Worm (Caenorhabditis elegans) whole organism, L1 larva: ENCODE data around the gene F55C10.5.

ENCODE experiments used
- C04F5.9 ChIP-seq: sonication (generic microtip); optimal IDR thresholded peaks from 2 replicates; lab custom pipeline; 2016; ENCODE audit warnings: missing genetic modification characterization, missing compliant biosample characterization
- aha-1 ChIP-seq: fragments of 150-350 bp; optimal IDR thresholded peaks from 2 replicates; lab custom pipeline; 2014; ENCODE audit warnings: missing biosample characterization, missing genetic modification characterization
- ceh-82 ChIP-seq, 3 experiments: fragments of 150-350 bp in 1 of 3; sonication (generic microtip) in 2 of 3; optimal IDR thresholded peaks; 2 replicates each; lab custom pipeline; 2014 to 2017; ENCODE audit warnings: missing biosample characterization in 3 of 3, missing genetic modification characterization in 3 of 3
- ceh-90 ChIP-seq: sonication (generic microtip); optimal IDR thresholded peaks from 2 replicates; lab custom pipeline; 2016; ENCODE audit warnings: missing genetic modification characterization, missing compliant biosample characterization
- ces-1 ChIP-seq: fragments of 150-350 bp; optimal IDR thresholded peaks from 2 replicates; lab custom pipeline; 2014; ENCODE audit warnings: missing biosample characterization, missing genetic modification reagents, missing genetic modification characterization
- dpl-1 ChIP-seq, 3 experiments: fragments of 150-350 bp in 2 of 3; sonication (generic microtip) in 1 of 3; optimal IDR thresholded peaks; 2 replicates each; lab custom pipeline; 2014 to 2017; ENCODE audit warnings: missing biosample characterization in 3 of 3, missing genetic modification characterization in 3 of 3, missing genetic modification reagents in 3 of 3
- efl-1 ChIP-seq, 4 experiments: fragments of 150-350 bp; optimal IDR thresholded peaks in 3 of 4; peaks in 1 of 4; 1 replicate in 1 of 4; 2 replicates in 3 of 4; lab custom pipeline; 2014; ENCODE audit warnings: missing biosample characterization in 2 of 4, missing genetic modification characterization in 2 of 4, missing genetic modification reagents in 2 of 4
- elt-2 ChIP-seq: sonication (generic microtip); optimal IDR thresholded peaks from 2 replicates; lab custom pipeline; 2016; ENCODE audit warnings: missing genetic modification characterization, mild to moderate bottlenecking, inconsistent platforms, missing compliant biosample characterization, missing genetic modification reagents
- elt-3 ChIP-seq, 6 experiments: fragments of 150-350 bp in 1 of 6; sonication (generic microtip); optimal IDR thresholded peaks; 2 replicates each; lab custom pipeline; 2017 to 2018; ENCODE audit warnings: missing biosample characterization in 6 of 6, missing genetic modification characterization in 6 of 6, inconsistent platforms in 1 of 6
- ets-5 ChIP-seq: fragments of 200-800 bp; sonication (Bioruptor generic); IDR thresholded peaks from 2 replicates; pipeline ENCODE4 v1.3.6; 2022; ENCODE audit warnings: missing genetic modification characterization, missing compliant biosample characterization
- grh-1 ChIP-seq: fragments of 200-800 bp; sonication (Bioruptor generic); IDR thresholded peaks from 2 replicates; pipeline ENCODE4 v1.3.6; 2022; ENCODE audit warnings: missing genetic modification reagents, missing genetic modification characterization, missing compliant biosample characterization
- hlh-17 ChIP-seq: fragments of 200-800 bp; sonication (Bioruptor generic); optimal IDR thresholded peaks from 2 replicates; lab custom pipeline; 2018; ENCODE audit warnings: missing genetic modification characterization, mild to moderate bottlenecking, missing compliant biosample characterization, moderate library complexity, borderline replicate concordance
- hpl-2 ChIP-seq: fragments of 150-350 bp; optimal IDR thresholded peaks from 2 replicates; lab custom pipeline; 2014; ENCODE audit warnings: missing biosample characterization, missing genetic modification reagents, missing genetic modification characterization
- isw-1 ChIP-seq: fragments of 200-800 bp; sonication (Bioruptor generic); IDR thresholded peaks from 2 replicates; pipeline ENCODE4 v1.3.6; 2022; ENCODE audit warnings: missing genetic modification characterization, missing compliant biosample characterization
- jun-1 ChIP-seq: fragments of 150-350 bp; optimal IDR thresholded peaks from 2 replicates; lab custom pipeline; 2014; ENCODE audit warnings: missing biosample characterization, missing genetic modification reagents, missing genetic modification characterization
- lin-14 ChIP-seq: fragments of 200-800 bp; sonication (Bioruptor generic); optimal IDR thresholded peaks from 2 replicates; lab custom pipeline; 2018; ENCODE audit warnings: mild to moderate bottlenecking, missing genetic modification characterization, moderate library complexity, missing compliant biosample characterization
- lin-15B ChIP-seq: fragments of 150-350 bp; sonication (generic microtip); optimal IDR thresholded peaks from 3 replicates; lab custom pipeline; 2014; ENCODE audit warnings: missing biosample characterization, missing genetic modification characterization
- lin-35 ChIP-seq, 2 experiments: fragments of 150-350 bp; optimal IDR thresholded peaks; 2 replicates each; lab custom pipeline; 2014; ENCODE audit warnings: missing biosample characterization in 2 of 2, missing genetic modification characterization in 2 of 2, missing genetic modification reagents in 2 of 2
- lin-39 ChIP-seq: fragments of 150-350 bp; optimal IDR thresholded peaks from 2 replicates; lab custom pipeline; 2014; ENCODE audit warnings: missing biosample characterization, missing genetic modification reagents, missing genetic modification characterization
- lir-3 ChIP-seq: sonication (generic microtip); optimal IDR thresholded peaks from 2 replicates; lab custom pipeline; 2016; ENCODE audit warnings: mild to moderate bottlenecking, missing genetic modification characterization, moderate library complexity, missing compliant biosample characterization; ENCODE audit not compliant: poor library complexity
- mab-9 ChIP-seq: fragments of 200-800 bp; sonication (Bioruptor generic); IDR thresholded peaks from 2 replicates; pipeline ENCODE4 v1.3.6; 2022; ENCODE audit warnings: missing genetic modification reagents, missing genetic modification characterization, missing compliant biosample characterization
- mef-2 ChIP-seq: fragments of 150-350 bp; optimal IDR thresholded peaks from 2 replicates; lab custom pipeline; 2014; ENCODE audit warnings: missing biosample characterization, missing genetic modification characterization
- mep-1 ChIP-seq: fragments of 150-350 bp; optimal IDR thresholded peaks from 2 replicates; lab custom pipeline; 2014; ENCODE audit warnings: missing biosample characterization, missing genetic modification characterization
- nhr-12 ChIP-seq: sonication (generic microtip); optimal IDR thresholded peaks from 2 replicates; lab custom pipeline; 2017; ENCODE audit warnings: missing biosample characterization, missing genetic modification characterization
- nhr-20 ChIP-seq: sonication (generic microtip); optimal IDR thresholded peaks from 2 replicates; lab custom pipeline; 2016; ENCODE audit warnings: mild to moderate bottlenecking, missing genetic modification characterization, missing compliant biosample characterization
- nhr-237 ChIP-seq: fragments of 150-350 bp; optimal IDR thresholded peaks from 2 replicates; lab custom pipeline; 2014; ENCODE audit warnings: missing biosample characterization, missing genetic modification characterization
- nhr-71 ChIP-seq: sonication (generic microtip); optimal IDR thresholded peaks from 2 replicates; lab custom pipeline; 2016; ENCODE audit warnings: mild to moderate bottlenecking, missing genetic modification characterization, moderate library complexity, missing compliant biosample characterization
- nhr-76 ChIP-seq: sonication (generic microtip); optimal IDR thresholded peaks from 2 replicates; lab custom pipeline; 2017; ENCODE audit warnings: missing biosample characterization, missing genetic modification characterization
- nhr-77 ChIP-seq: fragments of 150-350 bp; optimal IDR thresholded peaks from 2 replicates; lab custom pipeline; 2014; ENCODE audit warnings: missing biosample characterization, missing genetic modification characterization
- nhr-84 ChIP-seq: sonication (generic microtip); optimal IDR thresholded peaks from 2 replicates; lab custom pipeline; 2017; ENCODE audit warnings: missing biosample characterization, missing genetic modification characterization
- nhr-85 ChIP-seq: sonication (generic microtip); peaks from one replicate; lab custom pipeline; 2016; ENCODE audit warnings: missing genetic modification characterization, inconsistent platforms, missing compliant biosample characterization
- nhr-90 ChIP-seq: sonication (generic microtip); optimal IDR thresholded peaks from 2 replicates; lab custom pipeline; 2016; ENCODE audit warnings: mild to moderate bottlenecking, missing genetic modification characterization, missing compliant biosample characterization; ENCODE audit not compliant: poor library complexity
- pag-3 ChIP-seq: sonication (generic microtip); optimal IDR thresholded peaks from 2 replicates; lab custom pipeline; 2017; ENCODE audit warnings: missing genetic modification characterization, mild to moderate bottlenecking, missing compliant biosample characterization, antibody characterized with exemption, borderline replicate concordance; ENCODE audit not compliant: insufficient read depth
- pax-3 ChIP-seq: fragments of 200-800 bp; sonication (Bioruptor generic); optimal IDR thresholded peaks from 2 replicates; lab custom pipeline; 2018; ENCODE audit warnings: mild to moderate bottlenecking, missing genetic modification characterization, moderate library complexity, missing compliant biosample characterization
- snpc-4 ChIP-seq: fragments of 150-350 bp; optimal IDR thresholded peaks from 2 replicates; lab custom pipeline; 2014; ENCODE audit warnings: missing biosample characterization, missing genetic modification characterization
- snu-23 ChIP-seq: sonication (generic microtip); optimal IDR thresholded peaks from 2 replicates; lab custom pipeline; 2016; ENCODE audit warnings: missing genetic modification characterization, missing compliant biosample characterization
- sox-4 ChIP-seq: sonication (generic microtip); optimal IDR thresholded peaks from 2 replicates; lab custom pipeline; 2016; ENCODE audit warnings: missing genetic modification characterization, missing compliant biosample characterization
- sptf-1 ChIP-seq: fragments of 150-350 bp; optimal IDR thresholded peaks from 2 replicates; lab custom pipeline; 2014; ENCODE audit warnings: missing biosample characterization, missing genetic modification characterization
- tbx-2 ChIP-seq: sonication (generic microtip); optimal IDR thresholded peaks from 2 replicates; lab custom pipeline; 2016; ENCODE audit warnings: missing genetic modification characterization, missing compliant biosample characterization
- unc-86 ChIP-seq: sonication (generic microtip); optimal IDR thresholded peaks from 2 replicates; lab custom pipeline; 2016; ENCODE audit warnings: missing genetic modification characterization, missing compliant biosample characterization
- unc-98 ChIP-seq: fragments of 200-800 bp; sonication (Bioruptor generic); IDR thresholded peaks from 2 replicates; pipeline ENCODE4 v1.3.6; 2022; ENCODE audit warnings: missing genetic modification characterization, missing compliant biosample characterization
- vab-15 ChIP-seq: sonication (generic microtip); optimal IDR thresholded peaks from 2 replicates; lab custom pipeline; 2017; ENCODE audit warnings: missing genotype, mild to moderate bottlenecking, missing genetic modification characterization, missing compliant biosample characterization
- xbp-1 ChIP-seq: sonication (generic microtip); optimal IDR thresholded peaks from 2 replicates; lab custom pipeline; 2016; ENCODE audit warnings: missing genetic modification characterization, missing compliant biosample characterization

The F55C10.5 gene

DNA sequence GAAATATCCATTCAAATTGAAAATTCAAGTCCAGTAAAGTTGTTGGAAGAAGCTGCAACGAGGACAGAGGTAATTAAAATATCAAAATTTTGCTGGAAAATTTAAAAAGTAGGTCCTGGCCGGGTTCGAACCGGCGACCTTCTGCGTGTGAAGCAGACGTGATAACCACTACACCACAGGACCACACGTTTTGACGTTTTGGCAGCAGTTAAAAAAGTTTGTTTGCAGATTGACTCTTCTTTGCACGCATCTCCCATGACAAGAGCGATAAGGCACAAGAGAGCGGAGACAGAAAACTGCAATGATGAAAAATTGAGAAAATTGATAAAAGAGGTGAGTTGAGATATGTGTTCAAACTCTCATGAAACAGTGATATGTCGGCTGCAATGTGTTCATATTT lies 29.2 kb downstream of the F55C10.5 start (continued):
- TF ChIP-seq lin-39 (tag; lab: Kevin White, UChicago) (no peak), nhr-84 (tag; lab: Kevin White, UChicago) (no peak), lin-14 (peak; percentile 68), nhr-237 (no peak), ces-1 (GFP tag; lab: Kevin White, UChicago) (no peak), snpc-4 (tag; lab: Kevin White, UChicago) (peak; percentile 32), nhr-76 (tag; lab: Kevin White, UChicago) (no peak), mep-1 (peak; percentile 35), mef-2 (no peak), nhr-20 (tag; lab: Kevin White, UChicago) (peak; percentile 72), lin-15B (tag; lab: Kevin White, UChicago) (no peak), nhr-77 (peak; percentile 51), sptf-1 (tag; lab: Kevin White, UChicago) (no peak), snu-23 (GFP tag; lab: Kevin White, UChicago) (peak; percentile 74), ceh-90 (tag; lab: Kevin White, UChicago) (no peak), xbp-1 (tag; lab: Kevin White, UChicago) (peak; percentile 6), mab-9 (GFP tag; lab: Robert Waterston, UW) (no peak), sox-4 (tag; lab: Kevin White, UChicago) (no peak), unc-98 (peak; percentile 43), grh-1 (no peak), elt-2 (peak; percentile 72), aha-1 (tag; lab: Kevin White, UChicago) (no peak), nhr-71 (tag; lab: Kevin White, UChicago) (peak; percentile 71), dpl-1 (GFP tag; optimal IDR thresholded peaks at IDR 0.05; lab: Kevin White, UChicago) (peak; percentile 16 to 31 (median 20)), hlh-17 (GFP tag; lab: Kevin White, UChicago) (no peak), pax-3 (tag; lab: Kevin White, UChicago) (no peak), ets-5 (GFP tag; lab: Robert Waterston, UW) (no peak), hpl-2 (GFP tag; lab: Kevin White, UChicago) (no peak), unc-86 (no peak), pag-3 (no peak), lin-35 (GFP tag; optimal IDR thresholded peaks at IDR 0.05; lab: Kevin White, UChicago) (peak in 1 of 2 experiments; percentile 81), vab-15 (tag; lab: Kevin White, UChicago) (no peak), C04F5.9 (no peak), elt-3 (tag; optimal IDR thresholded peaks at IDR 0.05; lab: Kevin White, UChicago) (peak in 2 of 6 experiments; percentile 19 to 23), jun-1 (no peak), ceh-82 (tag; optimal IDR thresholded peaks at IDR 0.05; lab: Kevin White, UChicago) (peak in 1 of 3 experiments; percentile 3)

DNA sequence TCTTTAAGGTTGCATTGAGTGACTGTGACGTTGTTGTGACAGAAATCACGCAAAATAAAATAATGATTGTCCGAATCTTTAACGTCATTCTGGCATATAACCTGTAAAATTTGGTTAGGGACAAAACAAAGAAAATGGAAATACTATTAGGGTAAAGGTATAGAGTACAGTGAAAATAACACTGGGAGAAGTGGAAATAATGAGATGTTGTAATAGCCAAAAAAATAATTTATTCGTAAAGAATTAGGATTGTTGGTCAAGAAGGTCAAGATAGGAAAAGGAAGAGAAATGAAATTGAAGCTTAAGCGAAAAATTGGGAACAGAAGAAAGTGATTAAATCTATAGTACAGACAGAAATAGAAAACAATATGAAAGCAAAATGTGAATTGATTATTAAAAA lies 32.2 kb downstream of the F55C10.5 start, which contains the start of gene deg-3:
TSS of gene deg-3 (minus strand) at position 101 of the 400 bp plus-strand sequence.
- no peak for TF ChIP-seq efl-1 (optimal IDR thresholded peaks at IDR 0.05; lab: Kevin White, UChicago)
- peak in 1 of 2 experiments; percentile 34 for TF ChIP-seq efl-1 (GFP tag; optimal IDR thresholded peaks at IDR 0.05 in 1 of 2; lab: Kevin White, UChicago)
- no peak for TF ChIP-seq lir-3 (tag; lab: Kevin White, UChicago)
- no peak for TF ChIP-seq nhr-12
- no peak for TF ChIP-seq nhr-76 (tag; lab: Kevin White, UChicago)
- TF ChIP-seq sox-4 (tag; lab: Kevin White, UChicago) = no peak
- no peak for TF ChIP-seq isw-1
- TF ChIP-seq, all 84 proteins: peak for 1

DNA sequence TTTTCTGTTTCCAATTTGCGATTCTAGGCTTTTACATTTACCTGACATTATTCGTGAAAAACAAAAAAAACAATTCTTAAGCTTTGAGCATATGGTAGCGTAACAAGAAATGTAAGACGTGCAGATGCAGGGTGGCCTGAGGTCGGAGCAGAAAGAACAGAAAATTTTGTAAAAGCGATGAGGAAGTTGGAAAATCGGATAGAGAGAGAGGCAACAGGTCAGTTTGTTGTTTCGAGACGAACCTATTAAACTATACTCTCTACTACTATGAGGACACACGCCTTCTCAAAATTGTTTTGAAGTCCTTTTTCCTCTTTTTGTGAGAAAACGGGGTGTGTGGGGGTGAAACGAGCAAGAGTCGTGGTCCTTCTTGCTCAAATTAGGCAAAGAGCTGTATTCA lies 38.7 kb downstream of the F55C10.5 start, which contains the start of gene des-2:
TSS of gene des-2 (minus strand) at position 101 of the 400 bp plus-strand sequence.
- TF ChIP-seq nhr-90 (tag; lab: Kevin White, UChicago) (no peak), tbx-2 (no peak), nhr-84 (tag; lab: Kevin White, UChicago) (no peak), nhr-85 (tag; lab: Kevin White, UChicago) (no peak)
- TF ChIP-seq, all 84 proteins: peak for 0
